Fruit fly (Drosophila melanogaster): ENCODE measurements around the gene LManI.

The LManI gene

DNA sequence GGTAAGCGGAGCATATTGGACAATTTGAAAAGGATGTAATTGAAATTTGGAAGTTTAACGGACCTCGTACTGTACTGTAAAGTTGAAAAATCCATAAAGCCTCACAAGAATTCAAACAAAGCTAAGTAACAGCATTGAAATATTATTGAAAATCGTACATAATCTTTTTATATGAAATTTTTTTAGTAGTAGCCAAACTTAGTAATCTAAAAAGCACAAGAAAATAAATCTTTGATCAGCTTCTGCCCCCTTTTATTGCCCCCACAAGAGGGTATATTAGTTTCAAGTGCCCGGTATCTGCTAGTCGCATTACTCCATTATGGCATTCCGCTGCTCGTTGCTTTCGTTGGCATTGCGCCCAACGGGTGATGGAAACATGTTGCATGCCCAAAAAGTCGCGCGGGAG, 9.8 kb upstream of the LManI start (continued):
- TF ChIP-seq dmrt11E (tag; optimal IDR thresholded peaks at IDR 0.05), result peak; percentile 53
- TF ChIP-seq CG10979 (tag; optimal IDR thresholded peaks at IDR 0.05), result peak; percentile 80
- TF ChIP-seq luna (GFP tag; optimal IDR thresholded peaks at IDR 0.05), result no peak
- TF ChIP-seq Tbp (GFP tag; optimal IDR thresholded peaks at IDR 0.05), result no peak
- peak; percentile 29 for TF ChIP-seq CG14965 (GFP tag; optimal IDR thresholded peaks at IDR 0.05; ENCODE audit: borderline replicate concordance)
- peak; percentile 40 for TF ChIP-seq CG3281 (GFP tag; optimal IDR thresholded peaks at IDR 0.05)
- no peak for TF ChIP-seq salm (tag; optimal IDR thresholded peaks at IDR 0.05)
- TF ChIP-seq Scr (GFP tag; IDR thresholded peaks at IDR 0.05; ENCODE audit: partially characterized antibody), result no peak
- peak; percentile 55 for TF ChIP-seq Chrac-16 (GFP tag; optimal IDR thresholded peaks at IDR 0.05)
- TF ChIP-seq CG10274 (GFP tag; optimal IDR thresholded peaks at IDR 0.05), result peak; percentile 28
- peak; percentile 50 for TF ChIP-seq NC2α (GFP tag; optimal IDR thresholded peaks at IDR 0.05)
- TF ChIP-seq stwl (tag; optimal IDR thresholded peaks at IDR 0.05), result no peak
- peak; percentile 52 for TF ChIP-seq CG13624 (GFP tag; optimal IDR thresholded peaks at IDR 0.05)
- no peak for TF ChIP-seq gfzf (GFP tag; optimal IDR thresholded peaks at IDR 0.05)
- no peak for TF ChIP-seq run (tag; optimal IDR thresholded peaks at IDR 0.05)
- peak; percentile 63; the same call in 1 of the 3 replicates for TF ChIP-seq CG11093 (GFP tag; IDR thresholded peaks at IDR 0.05)
- peak; percentile 8 for TF ChIP-seq jing (GFP tag; optimal IDR thresholded peaks at IDR 0.05)
- no peak for TF ChIP-seq CG9876 (GFP tag; optimal IDR thresholded peaks at IDR 0.05)
- no peak for TF ChIP-seq Hmx (GFP tag; optimal IDR thresholded peaks at IDR 0.05)
- TF ChIP-seq klu (GFP tag; IDR thresholded peaks at IDR 0.05), result no peak
- no peak for TF ChIP-seq Aef1 (GFP tag; IDR thresholded peaks at IDR 0.05)
- TF ChIP-seq CG30020 (tag; optimal IDR thresholded peaks at IDR 0.05), result no peak
- TF ChIP-seq CG17829 (tag; optimal IDR thresholded peaks at IDR 0.05), result peak; percentile 75
- TF ChIP-seq BtbVII (GFP tag; optimal IDR thresholded peaks at IDR 0.05), result peak; percentile 46
- peak; percentile 32 for TF ChIP-seq Nf-YB (GFP tag; optimal IDR thresholded peaks at IDR 0.05)
- TF ChIP-seq wek (GFP tag; optimal IDR thresholded peaks at IDR 0.05), result no peak
- no peak for TF ChIP-seq ham (GFP tag; IDR thresholded peaks at IDR 0.05)
- TF ChIP-seq jigr1 (GFP tag; IDR thresholded peaks at IDR 0.05), result 0 out of 3 replicates have a peak, but pooled peaks have one; percentile 46
- peak; percentile 76 for TF ChIP-seq dysf (GFP tag; IDR thresholded peaks at IDR 0.05)
- peak; percentile 45 for TF ChIP-seq ATbp (GFP tag; optimal IDR thresholded peaks at IDR 0.05)
- TF ChIP-seq CG1529 (GFP tag; optimal IDR thresholded peaks at IDR 0.05), result peak; percentile 67
- peak; percentile 37 for TF ChIP-seq slp2 (GFP tag; optimal IDR thresholded peaks at IDR 0.05)
- TF ChIP-seq CoRest (tag; optimal IDR thresholded peaks at IDR 0.05), result peak; percentile 74
- peak; percentile 62 for TF ChIP-seq CG8924 (tag; optimal IDR thresholded peaks at IDR 0.05)
- TF ChIP-seq CG9932 (GFP tag; IDR thresholded peaks at IDR 0.05), result no peak
- no peak for TF ChIP-seq CG1024 (GFP tag; IDR thresholded peaks at IDR 0.05)
- no peak for TF ChIP-seq ci (GFP tag; IDR thresholded peaks at IDR 0.05)
- no peak for TF ChIP-seq HmgZ (tag; optimal IDR thresholded peaks at IDR 0.05)
- no peak for TF ChIP-seq Bdp1 (GFP tag; optimal IDR thresholded peaks at IDR 0.05)
- TF ChIP-seq fd96Cb (tag; optimal IDR thresholded peaks at IDR 0.05), result peak; percentile 74
- TF ChIP-seq eyg (GFP tag; optimal IDR thresholded peaks at IDR 0.05), result peak; percentile 16
- peak; percentile 78 for TF ChIP-seq CG31441 (GFP tag; IDR thresholded peaks at IDR 0.05)
- TF ChIP-seq otp (GFP tag; IDR thresholded peaks at IDR 0.05), result no peak
- peak; percentile 31; the same call in 1 of the 2 replicates for TF ChIP-seq sim (GFP tag; IDR thresholded peaks at IDR 0.05)
- TF ChIP-seq CG4730 (GFP tag; IDR thresholded peaks at IDR 0.05), result no peak
- no peak for TF ChIP-seq tna (GFP tag; IDR thresholded peaks at IDR 0.05; ENCODE audit: partially characterized antibody)
- TF ChIP-seq Gsc (GFP tag; IDR thresholded peaks at IDR 0.05), result peak; percentile 49
- no peak for TF ChIP-seq Hr39 (optimal IDR thresholded peaks at IDR 0.05)
- peak; percentile 59; the same call in 2 of the 3 replicates for TF ChIP-seq zfh1 (GFP tag; IDR thresholded peaks at IDR 0.05)
- TF ChIP-seq CG9437 (GFP tag; optimal IDR thresholded peaks at IDR 0.05), result peak; percentile 72
- peak; percentile 30; the same call in 1 of the 3 replicates for TF ChIP-seq B-H1 (GFP tag; IDR thresholded peaks at IDR 0.05)
- no peak; the same call in 1 of the 2 replicates for TF ChIP-seq esg (GFP tag; conservative IDR thresholded peaks at IDR 0.05)

Measured in whole organism, embryonic.